Worm (Caenorhabditis elegans): Measurements from ENCODE around the gene hsp-75.
A peak's percentile ranks its signal among the peaks of the same experiment; 100 is the strongest.

hsp-75 gene

DNA sequence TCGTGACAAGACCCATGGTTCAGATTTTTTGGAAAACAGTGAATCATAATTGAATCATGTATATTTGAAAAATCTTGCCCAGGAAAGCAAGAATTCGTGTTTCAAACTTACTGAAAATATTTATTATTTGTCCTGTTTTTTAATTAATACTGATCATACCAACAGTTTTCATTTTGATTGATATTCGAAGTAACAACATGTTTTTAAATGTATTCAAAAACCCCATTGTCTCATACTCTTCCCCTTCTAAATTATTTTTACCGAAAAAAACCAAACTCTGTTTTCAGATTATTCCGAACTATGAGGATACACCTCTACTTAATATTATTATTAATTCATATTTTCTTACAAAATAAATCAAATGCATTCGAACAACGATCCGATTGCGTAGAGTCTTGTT lies 10.3 kb downstream of the hsp-75 start, which contains the start of gene R151.1:
Gene R151.1, plus strand, starts transcription at position 301 of the 400 bp plus-strand sequence.
- TF ChIP-seq bed-1 (GFP tag; IDR thresholded peaks at IDR 0.05) = no peak
- TF ChIP-seq nhr-120 (GFP tag; IDR thresholded peaks at IDR 0.05) = no peak

DNA sequence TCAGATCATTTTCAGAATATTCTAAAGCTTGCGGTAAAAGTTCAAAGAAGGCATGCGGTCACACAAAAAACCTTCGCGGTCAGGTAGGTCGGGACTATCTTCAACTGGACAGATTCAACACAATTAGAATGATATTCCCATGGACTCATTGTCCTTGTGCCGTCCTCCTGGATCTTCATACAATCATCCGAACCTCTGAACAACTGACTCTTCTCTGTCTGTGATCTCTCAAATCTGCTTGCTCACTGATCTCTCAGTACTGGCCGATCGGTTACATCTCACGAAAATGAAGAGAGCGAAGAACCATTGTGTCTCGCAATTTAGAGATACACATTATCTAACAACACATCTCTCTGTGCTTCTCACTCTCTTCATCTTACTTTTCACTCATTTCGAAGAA lies 11.0 kb downstream of the hsp-75 start:
- TF ChIP-seq D2030.7 (GFP tag; IDR thresholded peaks at IDR 0.05) = no peak
- no peak for TF ChIP-seq Y95B8A.8 (GFP tag; IDR thresholded peaks at IDR 0.05)
- no peak for TF ChIP-seq dpff-1 (tag; optimal IDR thresholded peaks at IDR 0.05)
- no peak for TF ChIP-seq nhr-27 (tag; optimal IDR thresholded peaks at IDR 0.05)
- TF ChIP-seq atf-7 (tag; optimal IDR thresholded peaks at IDR 0.05) = no peak
- no peak for TF ChIP-seq lag-1 (GFP tag; IDR thresholded peaks at IDR 0.05)
- no peak for TF ChIP-seq B0035.1 (tag; optimal IDR thresholded peaks at IDR 0.05)
- TF ChIP-seq aptf-2 (GFP tag; conservative IDR thresholded peaks at IDR 0.05) = no peak
- TF ChIP-seq lir-1 (GFP tag; conservative IDR thresholded peaks at IDR 0.05) = no peak
- no peak for TF ChIP-seq hrde-1 (tag; optimal IDR thresholded peaks at IDR 0.05; ENCODE audit: borderline replicate concordance)
- no peak for TF ChIP-seq mel-28 (tag; optimal IDR thresholded peaks at IDR 0.05; ENCODE audit: borderline replicate concordance)
- TF ChIP-seq nfyb-1 (GFP tag; IDR thresholded peaks at IDR 0.05) = no peak
- no peak for TF ChIP-seq ceh-58 (GFP tag; IDR thresholded peaks at IDR 0.05)
- TF ChIP-seq ztf-28 (GFP tag; IDR thresholded peaks at IDR 0.05) = no peak
- TF ChIP-seq ccch-3 (GFP tag; optimal IDR thresholded peaks at IDR 0.05) = no peak
- no peak for TF ChIP-seq aptf-3 (GFP tag; IDR thresholded peaks at IDR 0.05)
- TF ChIP-seq tbx-9 (tag; optimal IDR thresholded peaks at IDR 0.05; ENCODE audit: borderline replicate concordance) = no peak

DNA sequence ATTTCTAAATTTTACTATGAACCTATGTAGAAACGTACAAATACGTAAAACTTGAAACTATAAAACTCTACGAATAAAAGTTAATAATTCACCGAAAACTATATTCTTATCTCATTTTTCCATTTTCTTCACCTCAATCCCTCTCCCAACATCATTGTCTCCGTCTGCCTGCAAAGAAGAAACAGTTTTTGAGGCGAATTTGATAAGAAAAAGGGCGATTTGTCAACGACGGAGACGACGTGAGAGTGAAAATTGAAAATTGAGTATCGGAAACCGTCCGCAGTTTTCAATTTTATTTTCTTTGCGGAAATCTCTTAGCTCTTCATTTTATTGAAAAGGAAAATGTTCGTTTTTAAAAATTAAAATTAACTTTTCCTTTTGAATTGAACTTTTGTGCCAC lies 14.5 kb downstream of the hsp-75 start:
- no peak for TF ChIP-seq lin-35 (GFP tag; optimal IDR thresholded peaks at IDR 0.05)
- no peak for TF ChIP-seq ceh-58 (GFP tag; IDR thresholded peaks at IDR 0.05)
- no peak for TF ChIP-seq F49E8.2 (tag; optimal IDR thresholded peaks at IDR 0.05; ENCODE audit: insufficient read depth)
- no peak for TF ChIP-seq mcd-1 (GFP tag; IDR thresholded peaks at IDR 0.05)
- peak; percentile 50 for TF ChIP-seq nhr-80 (tag; optimal IDR thresholded peaks at IDR 0.05)
- TF ChIP-seq B0035.1 (tag; optimal IDR thresholded peaks at IDR 0.05) = no peak
- TF ChIP-seq K12H6.12 (tag; optimal IDR thresholded peaks at IDR 0.05) = no peak

DNA sequence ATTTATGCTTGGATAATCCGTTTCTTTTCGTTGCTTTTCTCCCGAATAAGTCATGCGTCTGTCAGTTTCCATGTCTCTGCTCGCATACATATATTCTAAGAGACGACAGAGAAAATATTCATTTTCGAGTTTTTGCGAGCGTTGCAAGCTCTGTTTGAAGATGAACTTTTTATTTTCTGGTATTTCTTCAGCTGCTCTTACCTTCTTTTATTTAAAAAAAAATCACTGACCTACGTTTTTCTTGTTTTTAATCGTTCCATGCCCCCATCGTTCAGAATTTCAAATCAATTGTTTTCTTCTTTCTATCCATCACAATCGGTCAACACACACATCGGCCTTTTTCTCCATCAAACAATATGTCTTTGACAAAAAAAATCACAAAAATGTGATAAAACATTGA lies 16.0 kb downstream of the hsp-75 start:
- TF ChIP-seq hmg-20 (GFP tag; IDR thresholded peaks at IDR 0.05) (no peak), mcd-1 (GFP tag; IDR thresholded peaks at IDR 0.05) (0 out of 2 replicates have a peak, but pooled peaks have one; percentile 6), madf-3 (GFP tag; IDR thresholded peaks at IDR 0.05) (peak; percentile 42; the same call in 1 of the 2 replicates)

DNA sequence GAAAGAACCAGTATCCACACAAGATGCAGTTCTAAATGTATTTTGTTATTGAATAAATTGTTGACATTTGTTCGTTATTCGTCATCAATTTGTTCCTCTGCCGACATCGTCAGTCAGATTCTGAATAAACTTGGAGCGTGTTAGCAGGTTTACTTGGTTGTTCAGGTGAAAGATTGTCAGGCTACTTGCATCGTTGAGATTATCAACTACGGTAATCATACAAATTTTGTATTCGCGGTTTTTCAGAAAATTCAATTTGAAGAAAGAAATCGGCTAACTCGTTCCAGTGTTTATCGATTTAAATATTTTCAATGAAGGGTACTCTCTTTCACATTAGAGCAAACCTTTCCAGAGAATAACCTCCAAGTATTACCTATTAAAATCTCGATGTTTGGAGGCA lies 16.8 kb downstream of the hsp-75 start, which contains the start of gene R151.2:
Gene R151.2, plus strand, starts transcription at position 247 of the 400 bp plus-strand sequence.
- TF ChIP-seq madf-6 (GFP tag; IDR thresholded peaks at IDR 0.05) (0 out of 2 replicates have a peak, but pooled peaks have one; percentile 28), madf-3 (GFP tag; IDR thresholded peaks at IDR 0.05) (peak; percentile 62; the same call in 1 of the 2 replicates), lin-54 (GFP tag; optimal IDR thresholded peaks at IDR 0.05) (peak; percentile 53), snpc-3.4 (tag; optimal IDR thresholded peaks at IDR 0.05) (peak; percentile 37), hrde-1 (tag; optimal IDR thresholded peaks at IDR 0.05; ENCODE audit: borderline replicate concordance) (peak; percentile 77), ceh-79 (tag; optimal IDR thresholded peaks at IDR 0.05) (no peak), atf-7 (tag; optimal IDR thresholded peaks at IDR 0.05) (no peak), F33H1.4 (GFP tag; IDR thresholded peaks at IDR 0.05) (peak; percentile 38), hmg-1.2 (GFP tag; IDR thresholded peaks at IDR 0.05) (peak; percentile 24; the same call in 1 of the 2 replicates), dox-1 (GFP tag; IDR thresholded peaks at IDR 0.05) (0 out of 2 replicates have a peak, but pooled peaks have one; percentile 12), hsf-1 (GFP tag; IDR thresholded peaks at IDR 0.05) (0 out of 2 replicates have a peak, but pooled peaks have one; percentile 5), ztf-22 (GFP tag; optimal IDR thresholded peaks at IDR 0.05) (no peak), lir-1 (GFP tag; conservative IDR thresholded peaks at IDR 0.05) (no peak), attf-6 (GFP tag; IDR thresholded peaks at IDR 0.05) (peak; percentile 60), Y53G8AR.9 (GFP tag; conservative IDR thresholded peaks at IDR 0.05) (0 out of 2 replicates have a peak, but pooled peaks have one; percentile 26), ama-1 (optimal IDR thresholded peaks at IDR 0.05) (no peak), ama-1 (GFP tag; optimal IDR thresholded peaks at IDR 0.05) (peak in 1 of 2 experiments; percentile 61), attf-5 (GFP tag; optimal IDR thresholded peaks at IDR 0.05) (no peak), ceh-91 (GFP tag; IDR thresholded peaks at IDR 0.05) (no peak), nfyb-1 (GFP tag; IDR thresholded peaks at IDR 0.05) (0 out of 2 replicates have a peak, but pooled peaks have one; percentile 47), athp-1 (tag; optimal IDR thresholded peaks at IDR 0.05) (peak; percentile 12)
